Fruit fly (Drosophila melanogaster) whole organism, prepupa: ENCODE results near the gene wat.
A peak's percentile ranks its signal among the peaks of the same experiment; 100 is the strongest.

ENCODE experiments used
- CG15336 ChIP-seq: fragments of 200-800 bp; sonication (Bioruptor generic); IDR thresholded peaks from 2 replicates; pipeline ENCODE4 v1.3.6; 2022; ENCODE audit warnings: missing biosample characterization, missing genetic modification characterization
- CG1621 ChIP-seq: fragments of 200-800 bp; sonication (Bioruptor generic); optimal IDR thresholded peaks from 3 replicates; lab custom pipeline; 2018; ENCODE audit warnings: missing biosample characterization, mild to moderate bottlenecking, missing genetic modification characterization
- Gug ChIP-seq: fragments of 200-800 bp; sonication (Bioruptor generic); IDR thresholded peaks from 2 replicates; pipeline ENCODE4 v1.3.6; 2022; ENCODE audit warnings: missing biosample characterization, missing genetic modification characterization
- OdsH ChIP-seq: fragments of 200-800 bp; sonication (Bioruptor generic); optimal IDR thresholded peaks from 3 replicates; lab custom pipeline; 2016; ENCODE audit warnings: missing biosample characterization, missing genetic modification characterization
- dsx ChIP-seq: fragments of 200-800 bp; optimal IDR thresholded peaks from 3 replicates; lab custom pipeline; 2019; ENCODE audit warnings: missing biosample characterization, mild to moderate bottlenecking, missing genetic modification characterization, moderate library complexity; ENCODE audit not compliant: poor library complexity, severe bottlenecking

DNA sequence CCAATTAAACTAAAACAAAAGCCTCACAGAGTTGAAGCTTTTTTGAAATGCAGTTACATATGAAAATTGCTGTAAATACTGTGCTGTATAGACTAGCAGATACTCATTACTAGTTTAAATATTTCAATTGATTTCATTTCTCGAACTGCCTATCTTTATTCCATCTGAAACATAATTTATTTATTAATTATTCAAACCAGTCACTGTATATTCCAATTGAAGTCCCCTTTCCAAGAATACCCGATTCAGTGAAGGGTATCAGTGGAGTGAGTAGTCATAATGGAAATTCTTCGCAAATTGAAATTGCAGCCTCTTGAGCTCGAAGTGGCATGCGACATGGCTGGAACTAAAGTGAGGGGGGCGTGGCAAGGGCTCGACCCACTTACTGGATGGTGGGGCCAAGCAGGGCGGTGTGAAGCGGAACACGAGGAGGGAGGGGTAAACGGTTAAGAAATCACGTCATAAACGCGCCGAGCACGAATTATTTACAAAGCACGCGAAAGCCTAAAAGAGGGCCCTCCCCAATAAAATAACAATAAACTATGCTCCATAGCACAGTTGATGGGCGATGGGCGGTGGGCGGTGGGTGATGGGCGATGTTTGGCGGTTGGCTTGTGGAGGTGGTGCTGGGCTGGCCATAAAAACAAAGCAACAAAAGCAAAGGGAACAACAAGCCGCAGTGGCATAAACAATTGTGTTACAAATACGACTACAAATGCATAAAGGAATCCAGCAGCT is 15.2 kb downstream of the wat start:
- peak; percentile 33; the same call in 1 of the 2 replicates for TF ChIP-seq Gug (GFP tag; lab: Robert Waterston, UW)
- TF ChIP-seq CG1621 (tag; lab: Kevin White, UChicago) = peak; percentile 16
- peak; percentile 57; the same call in 1 of the 2 replicates for TF ChIP-seq CG15336 (GFP tag; lab: Robert Waterston, UW)
- peak; percentile 60 for TF ChIP-seq OdsH
- TF ChIP-seq dsx (GFP tag; lab: Kevin White, UChicago) = peak; percentile 22
